Fruit fly (Drosophila melanogaster): ENCODE data around the gene ocn.

- TF ChIP-seq Ets98B (GFP tag; IDR thresholded peaks at IDR 0.05) (no peak), D1 (tag; optimal IDR thresholded peaks at IDR 0.05) (no peak), CG9948 (tag; optimal IDR thresholded peaks at IDR 0.05) (no peak), CG13204 (GFP tag; optimal IDR thresholded peaks at IDR 0.05) (no peak), Snoo (tag; optimal IDR thresholded peaks at IDR 0.05) (no peak), EcR (GFP tag; optimal IDR thresholded peaks at IDR 0.05) (no peak), CG14655 (GFP tag; optimal IDR thresholded peaks at IDR 0.05) (no peak), rn (GFP tag; IDR thresholded peaks at IDR 0.05) (no peak)
Measured at dm6 chr3R:29993134-29993533, 44.4 kb downstream of the ocn start, which contains the start of gene Acph-1.
